Fruit fly (Drosophila melanogaster): ENCODE data around the gene CAH6.

Gene CAH6

DNA sequence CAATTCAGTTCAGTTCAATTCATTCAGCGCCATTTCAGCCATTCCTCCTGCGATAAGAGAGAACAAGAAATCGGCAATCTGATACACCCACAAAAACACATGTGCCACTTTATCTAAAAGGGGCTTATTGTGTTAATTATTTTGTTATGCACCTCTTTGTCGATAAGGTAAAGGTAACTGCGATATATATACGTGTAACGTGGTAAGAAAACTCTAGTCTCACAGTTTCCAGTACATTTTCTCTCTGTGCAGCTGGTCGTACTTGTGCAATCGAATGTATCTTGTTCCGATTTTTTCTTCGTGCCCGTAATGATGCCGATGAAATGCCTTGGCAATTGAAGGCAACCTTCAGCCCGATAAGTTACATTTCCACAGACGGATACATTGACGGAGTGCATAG, 30.1 kb downstream of the CAH6 start (continued):
- TF ChIP-seq vri (GFP tag; optimal IDR thresholded peaks at IDR 0.05) (no peak), CG32006 (GFP tag; optimal IDR thresholded peaks at IDR 0.05) (peak; percentile 30), acj6 (GFP tag; optimal IDR thresholded peaks at IDR 0.05) (peak; percentile 38), topi (GFP tag; optimal IDR thresholded peaks at IDR 0.05) (peak; percentile 39), svp (GFP tag) (peak; percentile 70), net (GFP tag; optimal IDR thresholded peaks at IDR 0.05) (no peak), lz (GFP tag; optimal IDR thresholded peaks at IDR 0.05) (peak; percentile 22), Lpt (GFP tag; optimal IDR thresholded peaks at IDR 0.05) (no peak), dsx (GFP tag; optimal IDR thresholded peaks at IDR 0.05; ENCODE audit: poor library complexity, severe bottlenecking) (no peak), CG11762 (GFP tag; optimal IDR thresholded peaks at IDR 0.05; ENCODE audit: insufficient read depth) (peak; percentile 35), fd59A (GFP tag; optimal IDR thresholded peaks at IDR 0.05) (no peak), CG6792 (GFP tag; optimal IDR thresholded peaks at IDR 0.05) (peak; percentile 28), CG11294 (GFP tag; IDR thresholded peaks at IDR 0.05) (no peak), Met (GFP tag; optimal IDR thresholded peaks at IDR 0.05) (peak; percentile 51), fkh (GFP tag; optimal IDR thresholded peaks at IDR 0.05) (no peak), Eip78C (GFP tag) (peak; percentile 83), CG8119 (GFP tag; IDR thresholded peaks at IDR 0.05) (peak; percentile 39; the same call in 1 of the 3 replicates), CG6163 (GFP tag; IDR thresholded peaks at IDR 0.05) (peak; percentile 25; the same call in 1 of the 3 replicates), CG8319 (GFP tag; optimal IDR thresholded peaks at IDR 0.05) (peak; percentile 13), CG10631 (GFP tag; optimal IDR thresholded peaks at IDR 0.05) (peak; percentile 52), CG16779 (tag; optimal IDR thresholded peaks at IDR 0.05) (no peak), Sox15 (GFP tag; optimal IDR thresholded peaks at IDR 0.05) (peak; percentile 11), Eip75B (GFP tag; optimal IDR thresholded peaks at IDR 0.05) (peak; percentile 36), CG15336 (GFP tag; IDR thresholded peaks at IDR 0.05) (peak; percentile 28; the same call in 1 of the 2 replicates), Smox (GFP tag; optimal IDR thresholded peaks at IDR 0.05) (peak; percentile 27), CG31627 (GFP tag; optimal IDR thresholded peaks at IDR 0.05) (peak; percentile 12), CG34406 (GFP tag; optimal IDR thresholded peaks at IDR 0.05) (peak; percentile 21), pdm3 (GFP tag; optimal IDR thresholded peaks at IDR 0.05) (peak; percentile 36), fd85E (GFP tag; optimal IDR thresholded peaks at IDR 0.05) (no peak), CG8632 (GFP tag; optimal IDR thresholded peaks at IDR 0.05) (peak; percentile 24), OdsH (GFP tag; optimal IDR thresholded peaks at IDR 0.05) (peak; percentile 31), achi (GFP tag; optimal IDR thresholded peaks at IDR 0.05) (peak; percentile 19), ss (GFP tag; optimal IDR thresholded peaks at IDR 0.05) (no peak), CG1621 (tag; optimal IDR thresholded peaks at IDR 0.05) (no peak), cyc (GFP tag; optimal IDR thresholded peaks at IDR 0.05) (peak; percentile 15), Ets96B (tag; optimal IDR thresholded peaks at IDR 0.05) (peak; percentile 33), CG6854 (GFP tag; optimal IDR thresholded peaks at IDR 0.05) (no peak)

DNA sequence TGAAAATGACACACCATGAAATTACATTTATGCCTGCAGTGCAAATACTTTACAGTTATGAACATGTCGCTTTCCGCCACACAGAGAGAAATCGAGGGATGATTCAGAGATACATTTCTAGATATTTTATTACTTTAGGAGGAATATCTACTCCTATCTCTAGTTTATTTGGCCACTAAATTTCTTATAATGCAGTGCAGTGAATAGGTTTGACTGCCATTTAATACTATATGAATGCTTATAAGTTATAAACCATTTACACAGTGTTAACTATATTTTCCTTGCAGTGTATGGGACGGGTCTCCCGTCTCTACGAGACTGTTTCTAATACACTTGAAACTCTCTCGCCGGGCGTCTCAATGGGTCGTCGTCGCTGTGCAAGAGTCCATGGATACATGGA, 32.8 kb downstream of the CAH6 start:
- TF ChIP-seq CG6163 (GFP tag; IDR thresholded peaks at IDR 0.05) = 0 out of 3 replicates have a peak, but pooled peaks have one; percentile 42
- no peak for TF ChIP-seq Ets21C (GFP tag; optimal IDR thresholded peaks at IDR 0.05)
- TF ChIP-seq CG15336 (GFP tag; IDR thresholded peaks at IDR 0.05) = peak; percentile 31; the same call in 1 of the 2 replicates
- peak; percentile 16 for TF ChIP-seq CG3919 (GFP tag; optimal IDR thresholded peaks at IDR 0.05)
- TF ChIP-seq net (GFP tag; optimal IDR thresholded peaks at IDR 0.05) = peak; percentile 11
- no peak for TF ChIP-seq Gug (GFP tag; IDR thresholded peaks at IDR 0.05)
- peak; percentile 43; the same call in 2 of the 3 replicates for TF ChIP-seq CG8119 (GFP tag; IDR thresholded peaks at IDR 0.05)
- no peak for TF ChIP-seq CG9139 (GFP tag; optimal IDR thresholded peaks at IDR 0.05)
- TF ChIP-seq svp (GFP tag) = no peak
- no peak for TF ChIP-seq CG16779 (tag; optimal IDR thresholded peaks at IDR 0.05)
- TF ChIP-seq eg (GFP tag; IDR thresholded peaks at IDR 0.05) = 0 out of 3 replicates have a peak, but pooled peaks have one; percentile 37
- TF ChIP-seq CG1621 (tag; optimal IDR thresholded peaks at IDR 0.05) = no peak
- no peak for TF ChIP-seq ss (GFP tag; optimal IDR thresholded peaks at IDR 0.05)
- TF ChIP-seq fkh (GFP tag; optimal IDR thresholded peaks at IDR 0.05) = no peak
- TF ChIP-seq topi (GFP tag; optimal IDR thresholded peaks at IDR 0.05) = no peak
- peak; percentile 7 for TF ChIP-seq lz (GFP tag; optimal IDR thresholded peaks at IDR 0.05)
- no peak for TF ChIP-seq CG6792 (GFP tag; optimal IDR thresholded peaks at IDR 0.05)
- TF ChIP-seq dac (GFP tag; optimal IDR thresholded peaks at IDR 0.05) = no peak
- TF ChIP-seq CG8632 (GFP tag; optimal IDR thresholded peaks at IDR 0.05) = no peak
- peak; percentile 4 for TF ChIP-seq acj6 (GFP tag; optimal IDR thresholded peaks at IDR 0.05)
- TF ChIP-seq CG11762 (GFP tag; optimal IDR thresholded peaks at IDR 0.05; ENCODE audit: insufficient read depth) = no peak
- TF ChIP-seq CG32006 (GFP tag; optimal IDR thresholded peaks at IDR 0.05) = peak; percentile 67
- no peak for TF ChIP-seq CG11294 (GFP tag; IDR thresholded peaks at IDR 0.05)
- no peak for TF ChIP-seq Met (GFP tag; optimal IDR thresholded peaks at IDR 0.05)
- TF ChIP-seq CG8319 (GFP tag; optimal IDR thresholded peaks at IDR 0.05) = no peak
- no peak for TF ChIP-seq dsx (GFP tag; optimal IDR thresholded peaks at IDR 0.05; ENCODE audit: poor library complexity, severe bottlenecking)
- no peak for TF ChIP-seq Sox102F (GFP tag; optimal IDR thresholded peaks at IDR 0.05)
- peak; percentile 15 for TF ChIP-seq Lpt (GFP tag; optimal IDR thresholded peaks at IDR 0.05)
- no peak for TF ChIP-seq Eip75B (GFP tag; optimal IDR thresholded peaks at IDR 0.05)
- no peak for TF ChIP-seq spab (GFP tag; optimal IDR thresholded peaks at IDR 0.05)
- TF ChIP-seq cyc (GFP tag; optimal IDR thresholded peaks at IDR 0.05) = no peak
- no peak for TF ChIP-seq fd59A (GFP tag; optimal IDR thresholded peaks at IDR 0.05)
- TF ChIP-seq vri (GFP tag; optimal IDR thresholded peaks at IDR 0.05) = no peak
- no peak for TF ChIP-seq Ets96B (tag; optimal IDR thresholded peaks at IDR 0.05)
- peak; percentile 18 for TF ChIP-seq Sox14 (GFP tag; optimal IDR thresholded peaks at IDR 0.05)
- no peak for TF ChIP-seq CG34406 (GFP tag; optimal IDR thresholded peaks at IDR 0.05)
